Worm (Caenorhabditis elegans) whole organism, early embryonic: Measurements from ENCODE around the gene Y17D7B.10.

Source experiments
- B0310.2 ChIP-seq: sonication (generic microtip); optimal IDR thresholded peaks from 2 replicates; lab custom pipeline; 2016; ENCODE audit warnings: mild to moderate bottlenecking, missing genetic modification characterization, missing compliant biosample characterization
- F13C5.2 ChIP-seq: sonication (generic microtip); optimal IDR thresholded peaks from 2 replicates; lab custom pipeline; 2017; ENCODE audit warnings: mild to moderate bottlenecking, missing genetic modification characterization, inconsistent platforms, missing compliant biosample characterization
- aly-1 ChIP-seq: sonication (generic microtip); optimal IDR thresholded peaks from 2 replicates; lab custom pipeline; 2016; ENCODE audit warnings: missing genetic modification characterization, missing compliant biosample characterization
- ama-1 ChIP-seq: fragments of 150-350 bp; optimal IDR thresholded peaks from 2 replicates; lab custom pipeline; 2014
- ceh-13 ChIP-seq: fragments of 200-800 bp; sonication (Bioruptor generic); optimal IDR thresholded peaks from 2 replicates; lab custom pipeline; 2018; ENCODE audit warnings: mild to moderate bottlenecking, missing genetic modification characterization, missing compliant biosample characterization
- ceh-36 ChIP-seq: sonication (generic microtip); optimal IDR thresholded peaks from 2 replicates; lab custom pipeline; 2016; ENCODE audit warnings: missing genetic modification characterization, inconsistent platforms, missing compliant biosample characterization
- ets-7 ChIP-seq: sonication (generic microtip); optimal IDR thresholded peaks from 2 replicates; lab custom pipeline; 2016; ENCODE audit warnings: missing genotype, missing genetic modification characterization, missing compliant biosample characterization
- flt-1 ChIP-seq: fragments of 200-800 bp; sonication (Bioruptor generic); IDR thresholded peaks from 2 replicates; pipeline ENCODE4 v1.3.6; 2022; ENCODE audit warnings: missing genetic modification characterization, missing compliant biosample characterization
- hmbx-1 ChIP-seq: sonication (generic microtip); optimal IDR thresholded peaks from 2 replicates; lab custom pipeline; 2016; ENCODE audit warnings: mild to moderate bottlenecking, missing genetic modification characterization, missing compliant biosample characterization
- hmg-4 ChIP-seq: fragments of 200-800 bp; sonication (Bioruptor generic); optimal IDR thresholded peaks from 2 replicates; lab custom pipeline; 2018; ENCODE audit warnings: mild to moderate bottlenecking, missing genetic modification characterization, missing compliant biosample characterization
- hnd-1 ChIP-seq: sonication (generic microtip); optimal IDR thresholded peaks from 2 replicates; lab custom pipeline; 2016; ENCODE audit warnings: missing genetic modification characterization, missing compliant biosample characterization
- pes-1 ChIP-seq: fragments of 200-800 bp; sonication (Bioruptor generic); IDR thresholded peaks from 2 replicates; pipeline ENCODE4 v1.3.6; 2022; ENCODE audit warnings: missing genetic modification reagents, missing genetic modification characterization, missing compliant biosample characterization
- scrt-1 ChIP-seq: fragments of 200-800 bp; sonication (Bioruptor generic); IDR thresholded peaks from 2 replicates; pipeline ENCODE4 v1.3.6; 2022; ENCODE audit warnings: missing genetic modification characterization, missing compliant biosample characterization
- sea-1 ChIP-seq: fragments of 200-800 bp; sonication (Bioruptor generic); conservative IDR thresholded peaks from 2 replicates; pipeline ENCODE4 v1.3.6; 2022; ENCODE audit warnings: missing genetic modification characterization, missing compliant biosample characterization
- tbx-11 ChIP-seq: fragments of 200-800 bp; sonication (Bioruptor generic); IDR thresholded peaks from 2 replicates; pipeline ENCODE4 v1.3.6; 2022; ENCODE audit warnings: missing genetic modification characterization, missing compliant biosample characterization
- tbx-37 ChIP-seq: fragments of 200-800 bp; sonication (Bioruptor generic); conservative IDR thresholded peaks from 2 replicates; pipeline ENCODE4 v1.3.6; 2022; ENCODE audit warnings: missing genetic modification reagents, missing genetic modification characterization, missing compliant biosample characterization
- tra-4 ChIP-seq: sonication (generic microtip); optimal IDR thresholded peaks from 2 replicates; lab custom pipeline; 2017; ENCODE audit warnings: missing genetic modification characterization, missing compliant biosample characterization

Gene Y17D7B.10

ce11 chrV:18770623-18771022, 12.9 kb upstream of the Y17D7B.10 start, which contains the start of gene clec-255:
Gene clec-255 (minus strand): TSS chrV:18770723.
- no peak for TF ChIP-seq hmbx-1
- TF ChIP-seq scrt-1, result no peak
- no peak for TF ChIP-seq B0310.2
- TF ChIP-seq ama-1, result no peak
- no peak for TF ChIP-seq aly-1
- TF ChIP-seq sea-1 (GFP tag; lab: Robert Waterston, UW), result no peak
- no peak for TF ChIP-seq tbx-37 (GFP tag; lab: Robert Waterston, UW)
- TF ChIP-seq hmg-4 (GFP tag; lab: Kevin White, UChicago), result no peak
- no peak for TF ChIP-seq ceh-13 (GFP tag; lab: Kevin White, UChicago)
- no peak for TF ChIP-seq flt-1
- no peak for TF ChIP-seq ets-7
- TF ChIP-seq ceh-36 (tag; lab: Kevin White, UChicago), result no peak
- TF ChIP-seq tra-4 (tag; lab: Kevin White, UChicago), result no peak
- no peak for TF ChIP-seq tbx-11 (GFP tag; lab: Robert Waterston, UW)
- no peak for TF ChIP-seq F13C5.2 (tag; lab: Kevin White, UChicago)
- TF ChIP-seq hnd-1 (tag; lab: Kevin White, UChicago), result no peak
- no peak for TF ChIP-seq pes-1

ce11 chrV:18771390-18771789, 12.1 kb upstream of the Y17D7B.10 start, which contains the start of gene clec-256:
Gene clec-256 (plus strand): TSS chrV:18771690.
- no peak for TF ChIP-seq scrt-1
- no peak for TF ChIP-seq ceh-13 (GFP tag; lab: Kevin White, UChicago)
- no peak for TF ChIP-seq pes-1
- no peak for TF ChIP-seq ceh-36 (tag; lab: Kevin White, UChicago)
- TF ChIP-seq tbx-37 (GFP tag; lab: Robert Waterston, UW), result no peak
- no peak for TF ChIP-seq ama-1
- no peak for TF ChIP-seq ets-7
- TF ChIP-seq flt-1, result no peak
- no peak for TF ChIP-seq B0310.2
- no peak for TF ChIP-seq hmg-4 (GFP tag; lab: Kevin White, UChicago)
- TF ChIP-seq tra-4 (tag; lab: Kevin White, UChicago), result no peak

ce11 chrV:18771804-18772386, 11.6 kb upstream of the Y17D7B.10 start:
- TF ChIP-seq B0310.2, result no peak
- no peak for TF ChIP-seq tbx-11 (GFP tag; lab: Robert Waterston, UW)

- TF ChIP-seq scrt-1 (no peak), ceh-36 (tag; lab: Kevin White, UChicago) (no peak)
These were observed 10.8 kb upstream of the Y17D7B.10 start, which contains the start of gene clec-257 for ce11 chrV:18772761-18773160. Gene clec-257 (plus strand): TSS chrV:18773061.

- TF ChIP-seq B0310.2, result no peak
- no peak for TF ChIP-seq F13C5.2 (tag; lab: Kevin White, UChicago)
- TF ChIP-seq scrt-1, result no peak
- TF ChIP-seq hnd-1 (tag; lab: Kevin White, UChicago), result no peak
- no peak for TF ChIP-seq ceh-36 (tag; lab: Kevin White, UChicago)
- no peak for TF ChIP-seq sea-1 (GFP tag; lab: Robert Waterston, UW)
- no peak for TF ChIP-seq ceh-13 (GFP tag; lab: Kevin White, UChicago)
- TF ChIP-seq pes-1, result no peak
- no peak for TF ChIP-seq flt-1
- TF ChIP-seq hmbx-1, result no peak
These were observed 7.2 kb upstream of the Y17D7B.10 start, which contains the start of gene Y17D7B.4 for ce11 chrV:18776245-18776737. Gene Y17D7B.4 (minus strand): TSS chrV:18776687.

- TF ChIP-seq flt-1 (no peak), aly-1 (no peak), ets-7 (no peak), F13C5.2 (tag; lab: Kevin White, UChicago) (no peak), hmg-4 (GFP tag; lab: Kevin White, UChicago) (no peak), tra-4 (tag; lab: Kevin White, UChicago) (no peak), hnd-1 (tag; lab: Kevin White, UChicago) (no peak), B0310.2 (no peak), scrt-1 (no peak), ama-1 (no peak)
These were observed 2.9 kb upstream of the Y17D7B.10 start for ce11 chrV:18780605-18781004.

ce11 chrV:18782747-18783146, 769 bp upstream of the Y17D7B.10 start:
- TF ChIP-seq tbx-11 (GFP tag; lab: Robert Waterston, UW) (no peak), hnd-1 (tag; lab: Kevin White, UChicago) (no peak), aly-1 (no peak), ama-1 (no peak), B0310.2 (no peak)

ce11 chrV:18786694-18787093, 3.2 kb downstream of the Y17D7B.10 start, which contains the start of gene Y17D7B.3:
Gene Y17D7B.3 (minus strand): TSS chrV:18786794.
- TF ChIP-seq aly-1 (no peak), ceh-13 (GFP tag; lab: Kevin White, UChicago) (no peak), scrt-1 (no peak), ceh-36 (tag; lab: Kevin White, UChicago) (no peak), flt-1 (no peak), pes-1 (no peak), sea-1 (GFP tag; lab: Robert Waterston, UW) (no peak), ama-1 (no peak), F13C5.2 (tag; lab: Kevin White, UChicago) (no peak), hmg-4 (GFP tag; lab: Kevin White, UChicago) (no peak)

ce11 chrV:18787417-18787918, 4.0 kb downstream of the Y17D7B.10 start, which contains the start of gene Y17D7B.2:
Gene Y17D7B.2 (plus strand): TSS chrV:18787739.
- TF ChIP-seq hmg-4 (GFP tag; lab: Kevin White, UChicago) (no peak), ceh-36 (tag; lab: Kevin White, UChicago) (no peak), ets-7 (no peak), ceh-13 (GFP tag; lab: Kevin White, UChicago) (no peak), flt-1 (no peak), B0310.2 (no peak), sea-1 (GFP tag; lab: Robert Waterston, UW) (no peak), tbx-11 (GFP tag; lab: Robert Waterston, UW) (no peak), tbx-37 (GFP tag; lab: Robert Waterston, UW) (no peak), tra-4 (tag; lab: Kevin White, UChicago) (no peak), hmbx-1 (no peak), F13C5.2 (tag; lab: Kevin White, UChicago) (no peak), pes-1 (no peak)
